Fruit fly (Drosophila melanogaster): Measurements from ENCODE around the gene Ada2b.

Ada2b gene

dm6 chr3R:8192261-8192917, 47.9 kb downstream of the Ada2b start (continued):
- no peak for TF ChIP-seq CG10366 (GFP tag; IDR thresholded peaks at IDR 0.05)
- TF ChIP-seq CG10565 (GFP tag; optimal IDR thresholded peaks at IDR 0.05) = no peak
- no peak for TF ChIP-seq nau (GFP tag; optimal IDR thresholded peaks at IDR 0.05)
- no peak for TF ChIP-seq HmgD (GFP tag; optimal IDR thresholded peaks at IDR 0.05)
- no peak for TF ChIP-seq klu (GFP tag; IDR thresholded peaks at IDR 0.05)
- no peak for TF ChIP-seq sob (GFP tag; IDR thresholded peaks at IDR 0.05)
- peak; percentile 34 for TF ChIP-seq Hey (tag; optimal IDR thresholded peaks at IDR 0.05)
- no peak for TF ChIP-seq CG9876 (GFP tag; optimal IDR thresholded peaks at IDR 0.05)
- no peak for TF ChIP-seq en (GFP tag; optimal IDR thresholded peaks at IDR 0.05)
- no peak for TF ChIP-seq CG32532 (GFP tag; IDR thresholded peaks at IDR 0.05)
- TF ChIP-seq zen2 (GFP tag; IDR thresholded peaks at IDR 0.05; ENCODE audit: partially characterized antibody) = no peak
- TF ChIP-seq oc (tag; optimal IDR thresholded peaks at IDR 0.05) = peak; percentile 35
- TF ChIP-seq cad (GFP tag; optimal IDR thresholded peaks at IDR 0.05) = no peak
- no peak for TF ChIP-seq CG14667 (GFP tag; IDR thresholded peaks at IDR 0.05)
- no peak for TF ChIP-seq CG6272 (GFP tag; IDR thresholded peaks at IDR 0.05)
- no peak for TF ChIP-seq Rx (GFP tag; IDR thresholded peaks at IDR 0.05)

- no peak for TF ChIP-seq CG34422 (GFP tag; IDR thresholded peaks at IDR 0.05)
- no peak for TF ChIP-seq CG6654 (GFP tag; optimal IDR thresholded peaks at IDR 0.05)
- TF ChIP-seq dati (GFP tag; IDR thresholded peaks at IDR 0.05) = no peak
- TF ChIP-seq gcm (GFP tag; optimal IDR thresholded peaks at IDR 0.05) = no peak
- no peak for TF ChIP-seq H15 (GFP tag; IDR thresholded peaks at IDR 0.05)
- TF ChIP-seq ssp (GFP tag; IDR thresholded peaks at IDR 0.05) = no peak
- 0 out of 2 replicates have a peak, but pooled peaks have one; percentile 28 for TF ChIP-seq CG9932 (GFP tag; IDR thresholded peaks at IDR 0.05)
- no peak for TF ChIP-seq usp (GFP tag; optimal IDR thresholded peaks at IDR 0.05)
- no peak for TF ChIP-seq C15 (GFP tag; IDR thresholded peaks at IDR 0.05)
- TF ChIP-seq Bdp1 (GFP tag; optimal IDR thresholded peaks at IDR 0.05) = no peak
- no peak for TF ChIP-seq hth (optimal IDR thresholded peaks at IDR 0.05)
- no peak for TF ChIP-seq CG10462 (GFP tag; optimal IDR thresholded peaks at IDR 0.05)
- no peak for TF ChIP-seq CG17612 (GFP tag; IDR thresholded peaks at IDR 0.05)
- TF ChIP-seq lilli (GFP tag; optimal IDR thresholded peaks at IDR 0.05) = no peak
- no peak for TF ChIP-seq Max (GFP tag; optimal IDR thresholded peaks at IDR 0.05)
- no peak for TF ChIP-seq Atf3 (GFP tag; optimal IDR thresholded peaks at IDR 0.05)
- TF ChIP-seq CG1647 (GFP tag; optimal IDR thresholded peaks at IDR 0.05) = no peak
- TF ChIP-seq CG2202 (tag; optimal IDR thresholded peaks at IDR 0.05) = no peak
- no peak for TF ChIP-seq gem (tag; optimal IDR thresholded peaks at IDR 0.05)
- no peak for TF ChIP-seq Sox102F (GFP tag; optimal IDR thresholded peaks at IDR 0.05)
- no peak for TF ChIP-seq MESR4 (GFP tag; optimal IDR thresholded peaks at IDR 0.05)
- no peak for TF ChIP-seq CG2712 (tag; optimal IDR thresholded peaks at IDR 0.05)
- no peak for TF ChIP-seq CG6689 (GFP tag; IDR thresholded peaks at IDR 0.05)
- no peak for TF ChIP-seq Gsc (GFP tag; IDR thresholded peaks at IDR 0.05)
- TF ChIP-seq toy (GFP tag; IDR thresholded peaks at IDR 0.05) = no peak
- TF ChIP-seq CG34224 (GFP tag; IDR thresholded peaks at IDR 0.05; ENCODE audit: partially characterized antibody) = no peak
- TF ChIP-seq CTCF (GFP tag; optimal IDR thresholded peaks at IDR 0.05) = no peak
- no peak for TF ChIP-seq pb (GFP tag; optimal IDR thresholded peaks at IDR 0.05)
- no peak for TF ChIP-seq Hr39 (optimal IDR thresholded peaks at IDR 0.05)
- no peak for TF ChIP-seq fru (optimal IDR thresholded peaks at IDR 0.05)
- TF ChIP-seq odd (GFP tag; optimal IDR thresholded peaks at IDR 0.05) = no peak
- no peak for TF ChIP-seq Sin3A (optimal IDR thresholded peaks at IDR 0.05)
- TF ChIP-seq CG11085 (GFP tag; IDR thresholded peaks at IDR 0.05) = no peak
- TF ChIP-seq CG16813 (GFP tag; IDR thresholded peaks at IDR 0.05; ENCODE audit: partially characterized antibody) = peak; percentile 47; the same call in 2 of the 3 replicates
- TF ChIP-seq knrl (GFP tag; IDR thresholded peaks at IDR 0.05; ENCODE audit: partially characterized antibody) = peak; percentile 53
- no peak for TF ChIP-seq CG15601 (tag; optimal IDR thresholded peaks at IDR 0.05)
- no peak for TF ChIP-seq CG10147 (GFP tag; optimal IDR thresholded peaks at IDR 0.05)
- TF ChIP-seq ap (GFP tag; IDR thresholded peaks at IDR 0.05) = no peak
These were observed 49.4 kb downstream of the Ada2b start for dm6 chr3R:8190866-8191265.

Measured in whole organism, embryonic.